Worm (Caenorhabditis elegans): ENCODE measurements around the gene F14H3.15.

F14H3.15 gene

DNA sequence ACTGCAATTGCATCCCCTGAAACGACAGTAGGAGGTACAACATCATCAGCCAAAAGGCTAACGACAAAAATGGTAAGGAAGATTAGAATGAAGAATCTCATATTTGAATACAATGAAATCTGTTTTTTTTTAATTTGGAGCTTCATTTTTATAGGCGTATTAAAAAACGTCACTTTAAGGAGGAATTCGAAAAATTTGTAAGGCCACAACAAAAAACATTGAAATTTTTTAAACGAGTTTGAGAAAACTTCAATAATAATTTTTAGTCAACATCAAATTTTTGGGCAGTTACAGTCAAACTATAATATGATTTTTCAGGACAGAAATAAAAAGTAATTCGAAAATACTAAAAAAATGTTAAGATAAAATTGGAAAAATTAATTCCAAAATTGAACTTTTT is 2.8 kb upstream of the F14H3.15 start, which contains the start of gene F14H3.14:
TSS of gene F14H3.14 (minus strand) at position 101 of the 400 bp plus-strand sequence.
- TF ChIP-seq gei-8 (GFP tag; optimal IDR thresholded peaks at IDR 0.05) (no peak), pqm-1 (tag; optimal IDR thresholded peaks at IDR 0.05) (no peak), F49E8.2 (tag; optimal IDR thresholded peaks at IDR 0.05; ENCODE audit: borderline replicate concordance) (no peak), ctbp-1 (GFP tag; IDR thresholded peaks at IDR 0.05) (no peak), nhr-77 (tag; optimal IDR thresholded peaks at IDR 0.05) (no peak), lin-39 (tag; optimal IDR thresholded peaks at IDR 0.05) (no peak), hmg-1.1 (GFP tag; IDR thresholded peaks at IDR 0.05) (no peak), nhr-11 (tag; optimal IDR thresholded peaks at IDR 0.05) (no peak), attf-4 (tag; optimal IDR thresholded peaks at IDR 0.05) (no peak), lim-7 (GFP tag; IDR thresholded peaks at IDR 0.05) (no peak), ztf-7 (tag; optimal IDR thresholded peaks at IDR 0.05) (no peak), dmd-8 (GFP tag; IDR thresholded peaks at IDR 0.05) (no peak)

DNA sequence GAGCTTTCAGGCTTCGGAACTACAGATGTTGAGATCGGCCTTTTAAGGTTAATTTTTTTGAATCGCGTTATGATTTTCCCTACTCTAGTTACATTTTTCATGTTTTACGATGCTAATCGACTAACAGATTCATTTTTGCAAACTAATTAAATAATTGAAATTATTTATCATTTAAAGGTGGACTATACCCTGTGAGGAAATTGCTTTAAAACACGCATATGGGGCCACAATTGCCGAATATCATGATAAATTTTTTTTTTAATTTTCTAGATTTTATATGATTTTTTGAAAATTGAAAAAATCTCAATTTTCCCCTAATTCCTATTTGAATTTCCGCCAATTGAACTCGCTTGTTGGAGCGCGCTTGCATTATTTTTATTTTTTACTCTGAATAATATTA is 2.0 kb upstream of the F14H3.15 start, which contains the start of gene fbxa-100:
TSS of gene fbxa-100 (minus strand) at position 101 of the 400 bp plus-strand sequence.
- TF ChIP-seq aha-1 (tag) (peak; percentile 23), mep-1 (tag; optimal IDR thresholded peaks at IDR 0.05) (no peak)

DNA sequence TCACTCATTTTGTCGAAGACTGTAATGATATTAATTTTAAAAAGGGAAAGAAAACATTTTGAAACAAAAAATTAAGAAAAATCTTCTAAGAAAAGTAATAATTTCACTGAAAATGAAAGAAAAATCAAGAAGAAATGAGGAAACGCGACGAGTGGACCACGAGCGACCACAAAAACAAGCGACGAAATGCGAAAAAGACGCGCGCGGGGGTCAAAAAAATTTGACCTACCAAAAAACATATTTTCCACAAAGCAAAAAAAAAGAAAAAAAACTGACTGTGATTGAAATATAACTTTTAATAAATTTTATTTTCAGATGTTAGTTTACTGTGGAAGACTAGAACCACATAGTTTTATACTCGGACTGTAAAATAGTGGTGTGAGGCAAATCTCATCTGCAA is 1.2 kb downstream of the F14H3.15 start, which contains the start of gene F14H3.6:
TSS of gene F14H3.6 (minus strand) at position 22 of the 400 bp plus-strand sequence.
- TF ChIP-seq arid-1 (GFP tag; conservative IDR thresholded peaks at IDR 0.05) = no peak
- TF ChIP-seq mxl-3 (GFP tag; optimal IDR thresholded peaks at IDR 0.05) = no peak
- TF ChIP-seq F26F4.8 (GFP tag; conservative IDR thresholded peaks at IDR 0.05) = no peak
- TF ChIP-seq ceh-82 (tag; optimal IDR thresholded peaks at IDR 0.05) = no peak
- TF ChIP-seq R02D3.7 (tag; optimal IDR thresholded peaks at IDR 0.05) = no peak
- no peak for TF ChIP-seq lin-39 (tag; optimal IDR thresholded peaks at IDR 0.05)
- TF ChIP-seq ces-1 (GFP tag; optimal IDR thresholded peaks at IDR 0.05) = no peak
- no peak for TF ChIP-seq spr-1 (tag; optimal IDR thresholded peaks at IDR 0.05)
- no peak for TF ChIP-seq lin-13 (GFP tag; optimal IDR thresholded peaks at IDR 0.05)
- no peak for TF ChIP-seq jun-1 (tag; optimal IDR thresholded peaks at IDR 0.05)
- TF ChIP-seq ceh-20 (GFP tag; IDR thresholded peaks at IDR 0.05) = no peak
- TF ChIP-seq nhr-102 (tag; optimal IDR thresholded peaks at IDR 0.05) = no peak
- TF ChIP-seq F49E8.2 (tag; optimal IDR thresholded peaks at IDR 0.05; ENCODE audit: borderline replicate concordance) = no peak
- no peak for TF ChIP-seq hlh-11 (tag; optimal IDR thresholded peaks at IDR 0.05)

DNA sequence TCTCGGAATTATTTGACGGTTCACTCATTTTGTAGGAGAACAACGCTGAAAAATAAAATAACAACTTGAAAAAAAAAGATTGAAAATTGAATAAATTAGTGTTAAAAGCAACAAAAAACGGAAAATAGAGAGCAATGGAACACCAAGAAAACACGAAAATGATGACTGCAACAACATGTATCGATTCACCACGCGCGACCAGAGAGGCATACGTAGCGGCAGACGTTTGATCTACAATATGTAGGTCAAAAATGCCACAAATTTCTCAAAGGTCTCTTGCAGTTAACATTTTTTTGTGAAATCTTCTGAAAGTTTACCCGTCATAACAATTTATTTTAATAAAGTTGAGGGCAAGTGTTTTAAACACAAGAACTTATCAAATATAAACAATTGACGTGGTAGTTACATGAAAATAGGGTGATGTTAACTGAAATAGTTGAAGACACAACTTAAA is 3.0 kb downstream of the F14H3.15 start, which contains the start of gene F14H3.5:
TSS of gene F14H3.5 (minus strand) at position 51 of the 454 bp plus-strand sequence.
- no peak for TF ChIP-seq saeg-2 (GFP tag; IDR thresholded peaks at IDR 0.05)
- no peak for TF ChIP-seq F10B5.3 (tag; optimal IDR thresholded peaks at IDR 0.05)
- TF ChIP-seq dpl-1 (GFP tag; optimal IDR thresholded peaks at IDR 0.05) = no peak
- TF ChIP-seq lin-38 (GFP tag; IDR thresholded peaks at IDR 0.05) = no peak
- TF ChIP-seq R02D3.7 (tag; optimal IDR thresholded peaks at IDR 0.05) = no peak
- no peak for TF ChIP-seq snpc-1.2 (GFP tag; IDR thresholded peaks at IDR 0.05)
- TF ChIP-seq nhr-102 (tag; optimal IDR thresholded peaks at IDR 0.05) = no peak
- TF ChIP-seq Y48G9A.11 (GFP tag; IDR thresholded peaks at IDR 0.05) = no peak

DNA sequence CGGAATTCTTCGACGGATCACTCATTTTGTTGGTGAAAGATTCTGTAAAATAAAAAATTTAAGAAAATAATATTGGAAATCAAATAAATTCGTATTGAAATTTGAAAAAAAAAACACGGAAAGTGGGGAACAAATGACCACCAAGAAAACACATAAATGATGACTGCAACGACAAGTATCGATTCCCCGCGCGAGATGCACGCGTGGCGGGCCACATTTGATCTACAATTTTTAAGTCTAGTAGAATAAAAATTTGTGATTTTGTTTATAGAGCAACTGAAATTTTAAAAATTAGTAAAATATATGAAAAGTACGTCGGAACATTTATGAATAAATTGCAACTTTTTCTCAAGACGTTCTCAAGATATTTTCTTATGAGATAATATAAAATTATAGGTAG is 5.0 kb downstream of the F14H3.15 start, which contains the start of gene F14H3.4:
TSS of gene F14H3.4 (minus strand) at position 42 of the 400 bp plus-strand sequence.
- no peak for TF ChIP-seq duxl-1 (tag; optimal IDR thresholded peaks at IDR 0.05; ENCODE audit: poor library complexity)
- no peak for TF ChIP-seq jun-1 (tag; optimal IDR thresholded peaks at IDR 0.05)
- no peak for TF ChIP-seq unc-62 (GFP tag; optimal IDR thresholded peaks at IDR 0.05 in 1 of 2)
- no peak for TF ChIP-seq unc-62 (tag; optimal IDR thresholded peaks at IDR 0.05)
- no peak for TF ChIP-seq F49E8.2 (tag; optimal IDR thresholded peaks at IDR 0.05; ENCODE audit: borderline replicate concordance)
- no peak for TF ChIP-seq aly-2 (tag; optimal IDR thresholded peaks at IDR 0.05)
- TF ChIP-seq D1046.2 (GFP tag; IDR thresholded peaks at IDR 0.05) = no peak
- TF ChIP-seq F37D6.2 (tag; optimal IDR thresholded peaks at IDR 0.05) = no peak
- TF ChIP-seq mdt-29 (GFP tag; IDR thresholded peaks at IDR 0.05) = no peak
- no peak for TF ChIP-seq F44E2.7 (GFP tag; IDR thresholded peaks at IDR 0.05)
